Worm (Caenorhabditis elegans): ENCODE results near the gene clec-179.
A peak's percentile ranks its signal among the peaks of the same experiment; 100 is the strongest.

clec-179 gene

DNA sequence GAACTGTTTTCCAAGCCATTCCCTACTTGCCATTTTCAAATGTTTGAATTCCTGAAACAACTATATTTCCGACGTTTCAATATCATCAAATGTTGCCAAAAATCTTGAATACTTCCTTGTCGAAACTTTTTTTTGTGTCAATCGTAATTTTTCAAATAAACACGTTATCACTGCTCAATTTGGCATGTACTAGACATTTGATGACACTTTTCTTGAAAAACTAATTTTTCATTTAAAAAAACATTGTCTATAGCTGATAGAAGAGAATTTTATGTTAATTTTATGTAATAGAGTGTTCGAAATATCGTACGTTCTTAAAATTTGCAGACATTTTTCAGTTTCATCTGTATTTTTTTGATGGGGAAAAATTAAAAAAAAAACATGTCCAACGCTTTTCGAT lies 1.7 kb downstream of the clec-179 start:
- peak; percentile 36 for TF ChIP-seq pha-4 (tag; optimal IDR thresholded peaks at IDR 0.05)
- TF ChIP-seq nhr-80 (tag; optimal IDR thresholded peaks at IDR 0.05), result peak; percentile 78
- TF ChIP-seq F49E8.2 (tag; optimal IDR thresholded peaks at IDR 0.05; ENCODE audit: insufficient read depth), result no peak
- peak; percentile 75 for TF ChIP-seq unc-62 (GFP tag; optimal IDR thresholded peaks at IDR 0.05)
- peak; percentile 47 for TF ChIP-seq ztf-22 (GFP tag; optimal IDR thresholded peaks at IDR 0.05)
- no peak for TF ChIP-seq nhr-120 (GFP tag; IDR thresholded peaks at IDR 0.05)
- peak; percentile 60 to 85 for TF ChIP-seq let-607 (tag; optimal IDR thresholded peaks at IDR 0.05)
- no peak for TF ChIP-seq F39B2.1 (GFP tag; IDR thresholded peaks at IDR 0.05)

DNA sequence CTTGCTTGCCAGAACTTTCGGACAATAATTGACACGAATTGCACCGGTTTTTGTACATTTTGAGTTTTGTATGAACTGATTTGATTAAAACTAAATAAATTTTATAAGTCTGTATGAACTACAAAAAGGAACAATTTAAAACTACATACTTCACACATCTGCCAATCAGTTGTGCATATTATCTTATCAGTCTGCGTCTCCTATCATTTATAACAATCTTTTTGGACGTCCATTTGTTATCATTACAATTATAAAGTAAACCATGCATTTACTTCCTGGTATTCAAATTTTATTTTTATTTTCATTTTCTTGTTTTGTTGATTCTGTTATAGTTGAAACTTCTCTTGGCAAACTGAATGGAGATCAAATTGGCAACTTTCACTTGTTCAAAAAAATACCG lies 4.2 kb downstream of the clec-179 start, which contains the start of gene cest-10:
TSS of gene cest-10 (plus strand) at position 254 of the 400 bp plus-strand sequence.
- no peak for TF ChIP-seq pbrm-1 (GFP tag; IDR thresholded peaks at IDR 0.05)
- peak; percentile 72 for TF ChIP-seq nhr-80 (tag; optimal IDR thresholded peaks at IDR 0.05)
- TF ChIP-seq let-607 (tag; optimal IDR thresholded peaks at IDR 0.05), result peak in 1 of 2 experiments; percentile 67
- TF ChIP-seq unc-62 (GFP tag; optimal IDR thresholded peaks at IDR 0.05), result peak; percentile 54

DNA sequence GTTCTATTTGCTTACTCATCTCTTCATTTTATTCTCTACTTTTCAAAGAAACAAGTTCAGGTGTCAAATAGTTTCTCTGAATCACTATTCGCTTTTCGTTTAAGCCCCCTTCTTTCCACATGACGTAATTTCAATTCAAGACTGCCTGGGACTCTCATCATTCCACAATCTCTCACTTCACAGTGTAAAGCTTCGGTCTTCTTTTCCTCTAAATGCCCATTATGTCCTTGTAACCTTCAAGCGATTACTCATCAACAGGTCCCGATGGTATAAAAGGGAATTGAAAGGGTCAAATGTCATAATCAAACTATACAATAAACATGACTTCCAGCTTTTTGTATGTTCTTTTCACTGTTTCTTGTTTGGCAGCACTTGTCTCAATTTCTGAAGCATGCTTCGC lies 5.6 kb downstream of the clec-179 start, which contains the start of gene C42D4.3:
TSS of gene C42D4.3 (plus strand) at position 298 of the 400 bp plus-strand sequence.
- TF ChIP-seq D2030.7 (GFP tag; IDR thresholded peaks at IDR 0.05) (no peak), F49E8.2 (tag; optimal IDR thresholded peaks at IDR 0.05; ENCODE audit: insufficient read depth) (no peak), lin-54 (GFP tag; optimal IDR thresholded peaks at IDR 0.05) (no peak), snpc-1.1 (tag; optimal IDR thresholded peaks at IDR 0.05; ENCODE audit: insufficient read depth) (no peak), C06A6.2 (GFP tag; conservative IDR thresholded peaks at IDR 0.05) (no peak), ztf-3 (GFP tag; optimal IDR thresholded peaks at IDR 0.05) (no peak), fkh-3 (tag; optimal IDR thresholded peaks at IDR 0.05) (no peak), mcd-1 (GFP tag; IDR thresholded peaks at IDR 0.05) (no peak), ekl-4 (GFP tag; IDR thresholded peaks at IDR 0.05) (no peak), Y79H2A.3 (GFP tag; conservative IDR thresholded peaks at IDR 0.05) (no peak), dox-1 (GFP tag; IDR thresholded peaks at IDR 0.05) (no peak), Y67H2A.10 (GFP tag; conservative IDR thresholded peaks at IDR 0.05) (no peak), hrde-1 (tag; optimal IDR thresholded peaks at IDR 0.05; ENCODE audit: borderline replicate concordance) (no peak), Y53F4B.3 (GFP tag; IDR thresholded peaks at IDR 0.05) (no peak), attf-5 (GFP tag; optimal IDR thresholded peaks at IDR 0.05) (no peak), F55B11.4 (tag; optimal IDR thresholded peaks at IDR 0.05; ENCODE audit: borderline replicate concordance, insufficient read depth) (no peak)

DNA sequence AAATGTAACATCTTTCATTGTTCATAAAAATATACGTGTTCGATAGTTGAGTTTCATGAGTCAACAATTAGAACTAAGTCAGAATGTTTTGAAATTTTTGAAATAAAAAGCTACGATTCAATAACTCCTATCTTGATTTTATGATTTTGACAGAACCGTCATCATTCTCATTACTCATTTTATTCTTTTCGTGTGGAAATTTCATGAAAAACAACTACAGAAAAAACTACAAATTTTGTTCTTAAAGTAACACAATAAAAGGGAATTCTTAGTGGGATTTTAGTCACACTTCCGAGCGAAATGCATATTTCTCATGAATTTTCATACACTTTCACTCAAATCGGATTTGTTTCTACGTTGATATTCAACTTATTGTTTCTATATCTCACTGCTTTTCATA lies 7.6 kb downstream of the clec-179 start, which contains the start of gene str-44:
TSS of gene str-44 (plus strand) at position 301 of the 400 bp plus-strand sequence.
- no peak for TF ChIP-seq hsf-1 (GFP tag; IDR thresholded peaks at IDR 0.05)
- no peak for TF ChIP-seq attf-3 (GFP tag; conservative IDR thresholded peaks at IDR 0.05)
- no peak for TF ChIP-seq ztf-3 (GFP tag; optimal IDR thresholded peaks at IDR 0.05)

DNA sequence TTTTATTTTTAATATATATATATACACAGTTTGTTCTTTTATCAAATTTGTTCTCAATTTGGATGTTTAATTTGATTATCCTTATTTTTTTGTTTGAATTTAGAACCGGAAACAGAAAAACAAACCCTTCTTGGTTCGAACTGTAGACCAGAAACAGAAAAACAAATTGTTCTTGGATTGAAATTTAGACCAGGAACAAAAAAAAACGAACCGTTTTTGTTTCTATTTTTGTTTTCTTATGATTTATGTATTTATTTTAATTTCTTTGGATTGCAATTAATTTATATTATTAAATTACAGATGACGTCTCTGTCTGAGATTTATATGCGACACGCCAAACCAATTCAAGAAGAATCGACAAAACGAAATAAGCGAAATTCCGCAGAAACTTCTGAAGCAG lies 9.2 kb downstream of the clec-179 start, which contains the start of gene C42D4.19:
TSS of gene C42D4.19 (plus strand) at position 301 of the 400 bp plus-strand sequence.
- no peak for TF ChIP-seq let-607 (tag; optimal IDR thresholded peaks at IDR 0.05)
- TF ChIP-seq ztf-25 (GFP tag; IDR thresholded peaks at IDR 0.05), result no peak
- TF ChIP-seq egrh-3 (GFP tag; IDR thresholded peaks at IDR 0.05), result no peak
- TF ChIP-seq dox-1 (GFP tag; IDR thresholded peaks at IDR 0.05), result no peak

DNA sequence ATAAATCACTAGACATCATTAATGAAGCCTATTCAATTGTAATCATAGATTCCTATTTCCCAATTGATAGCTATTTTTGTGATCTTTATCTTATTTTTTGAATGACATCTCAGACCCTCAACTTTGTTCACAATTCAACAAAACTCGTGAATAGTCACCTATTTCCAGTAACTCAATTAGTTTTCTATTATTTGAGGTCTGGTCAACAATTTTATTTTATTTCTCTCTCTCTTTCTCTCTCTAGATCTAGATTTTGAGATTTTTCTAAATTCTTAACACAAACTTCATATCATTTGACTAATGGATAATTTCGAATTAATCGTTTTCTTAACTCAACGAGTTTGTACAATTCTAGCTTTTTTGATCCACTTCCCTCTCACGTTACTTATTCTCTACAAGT lies 11.0 kb downstream of the clec-179 start, which contains the start of gene str-1:
TSS of gene str-1 (plus strand) at position 301 of the 400 bp plus-strand sequence.
- no peak for TF ChIP-seq unc-130 (GFP tag; optimal IDR thresholded peaks at IDR 0.05)
- TF ChIP-seq lin-40 (tag; optimal IDR thresholded peaks at IDR 0.05), result no peak
- TF ChIP-seq Y79H2A.3 (GFP tag; conservative IDR thresholded peaks at IDR 0.05), result no peak
